Worm (Caenorhabditis elegans) whole organism, L4 larva: Measurements from ENCODE around the gene F13D12.3.

Experiments used
- D1046.2 ChIP-seq: fragments of 200-800 bp; sonication (Bioruptor generic); IDR thresholded peaks from 2 replicates; pipeline ENCODE4 v1.3.6; 2022; ENCODE audit warnings: missing genetic modification characterization, missing compliant biosample characterization
- F26F4.8 ChIP-seq: fragments of 200-800 bp; sonication (Bioruptor generic); conservative IDR thresholded peaks from 2 replicates; pipeline ENCODE4 v1.3.6; 2022; ENCODE audit warnings: missing genetic modification characterization, missing compliant biosample characterization
- R02D3.7 ChIP-seq: fragments of 150-350 bp; sonication (generic microtip); optimal IDR thresholded peaks from 3 replicates; lab custom pipeline; 2014; ENCODE audit warnings: missing biosample characterization, missing genetic modification characterization
- T20F7.1 ChIP-seq: fragments of 200-800 bp; sonication (Bioruptor generic); optimal IDR thresholded peaks from 2 replicates; lab custom pipeline; 2018; ENCODE audit warnings: mild to moderate bottlenecking, missing genetic modification characterization, missing compliant biosample characterization
- T26A8.4 ChIP-seq: fragments of 200-800 bp; sonication (Bioruptor generic); IDR thresholded peaks from 2 replicates; pipeline ENCODE4 v1.3.6; 2022; ENCODE audit warnings: missing genetic modification characterization, missing compliant biosample characterization
- Y105C5A.15 ChIP-seq: fragments of 200-800 bp; sonication (Bioruptor generic); IDR thresholded peaks from 2 replicates; pipeline ENCODE4 v1.3.6; 2022; ENCODE audit warnings: missing genetic modification characterization, missing compliant biosample characterization
- Y5F2A.4 ChIP-seq: fragments of 200-800 bp; sonication (Bioruptor generic); optimal IDR thresholded peaks from 2 replicates; lab custom pipeline; 2018; ENCODE audit warnings: mild to moderate bottlenecking, missing genetic modification characterization, missing compliant biosample characterization
- Y75B8A.6 ChIP-seq: fragments of 200-800 bp; sonication (Bioruptor generic); IDR thresholded peaks from 2 replicates; pipeline ENCODE4 v1.3.6; 2022; ENCODE audit warnings: missing genetic modification reagents, missing genetic modification characterization, missing compliant biosample characterization
- aha-1 ChIP-seq: fragments of 150-350 bp; peaks from one replicate; lab custom pipeline; 2014; ENCODE audit warnings: missing biosample characterization, missing genetic modification characterization
- ama-1 ChIP-seq: fragments of 150-350 bp; optimal IDR thresholded peaks from 2 replicates; lab custom pipeline; 2014; ENCODE audit warnings: inconsistent platforms, mixed read lengths
- ceh-20 ChIP-seq: fragments of 200-800 bp; sonication (Bioruptor generic); IDR thresholded peaks from 2 replicates; pipeline ENCODE4 v1.3.6; 2022; ENCODE audit warnings: missing genetic modification reagents, missing genetic modification characterization, missing compliant biosample characterization
- ceh-28 ChIP-seq: fragments of 150-350 bp; optimal IDR thresholded peaks from 2 replicates; lab custom pipeline; 2014; ENCODE audit warnings: missing biosample characterization, missing genetic modification reagents, missing genetic modification characterization
- ctbp-1 ChIP-seq: fragments of 200-800 bp; sonication (Bioruptor generic); IDR thresholded peaks from 2 replicates; pipeline ENCODE4 v1.3.6; 2022; ENCODE audit warnings: missing genetic modification reagents, missing genetic modification characterization, missing compliant biosample characterization
- dmd-6 ChIP-seq: fragments of 200-800 bp; sonication (Bioruptor generic); IDR thresholded peaks from 2 replicates; pipeline ENCODE4 v1.3.6; 2022; ENCODE audit warnings: missing genetic modification reagents, missing genetic modification characterization, missing compliant biosample characterization
- dve-1 ChIP-seq: sonication (generic microtip); optimal IDR thresholded peaks from 2 replicates; lab custom pipeline; 2017; ENCODE audit warnings: antibody characterized with exemption, mild to moderate bottlenecking, missing genetic modification characterization, missing compliant biosample characterization; ENCODE audit not compliant: insufficient read depth
- fkh-10 ChIP-seq: fragments of 150-350 bp; optimal IDR thresholded peaks from 2 replicates; lab custom pipeline; 2014; ENCODE audit warnings: missing biosample characterization, missing genetic modification reagents, missing genetic modification characterization
- jun-1 ChIP-seq: fragments of 150-350 bp; optimal IDR thresholded peaks from 2 replicates; lab custom pipeline; 2014; ENCODE audit warnings: missing biosample characterization, missing genetic modification reagents, missing genetic modification characterization
- lim-7 ChIP-seq: fragments of 200-800 bp; sonication (Bioruptor generic); IDR thresholded peaks from 2 replicates; pipeline ENCODE4 v1.3.6; 2022; ENCODE audit warnings: missing genetic modification characterization, missing compliant biosample characterization
- madf-5 ChIP-seq, 2 experiments: fragments of 200-800 bp; sonication (Bioruptor generic); IDR thresholded peaks; 2 replicates each; pipeline ENCODE4 v1.3.6; 2022; ENCODE audit warnings: missing compliant biosample characterization in 2 of 2, missing genetic modification characterization in 2 of 2
- madf-9 ChIP-seq: fragments of 200-800 bp; sonication (Bioruptor generic); conservative IDR thresholded peaks from 2 replicates; pipeline ENCODE4 v1.3.6; 2022; ENCODE audit warnings: missing genetic modification reagents, missing genetic modification characterization, missing compliant biosample characterization
- mdl-1 ChIP-seq, 2 experiments: fragments of 150-350 bp in 1 of 2; sonication (generic microtip) in 1 of 2; optimal IDR thresholded peaks; 2 replicates each; lab custom pipeline; 2014 to 2017; ENCODE audit warnings: missing biosample characterization in 2 of 2, missing genetic modification characterization in 2 of 2
- mep-1 ChIP-seq: fragments of 150-350 bp; sonication (generic microtip); optimal IDR thresholded peaks from 3 replicates; lab custom pipeline; 2014; ENCODE audit warnings: missing biosample characterization, missing genetic modification characterization
- mxl-2 ChIP-seq: fragments of 200-800 bp; sonication (Bioruptor generic); conservative IDR thresholded peaks from 2 replicates; pipeline ENCODE4 v1.3.6; 2022; ENCODE audit warnings: missing genetic modification reagents, missing genetic modification characterization, missing compliant biosample characterization
- mxl-3 ChIP-seq: fragments of 200-800 bp; sonication (Bioruptor generic); optimal IDR thresholded peaks from 2 replicates; lab custom pipeline; 2018; ENCODE audit warnings: mild to moderate bottlenecking, missing genetic modification characterization, missing compliant biosample characterization
- nhr-102 ChIP-seq: sonication (generic microtip); optimal IDR thresholded peaks from 2 replicates; lab custom pipeline; 2016; ENCODE audit warnings: mild to moderate bottlenecking, missing genetic modification characterization, moderate library complexity, missing compliant biosample characterization
- nhr-11 ChIP-seq: fragments of 150-350 bp; optimal IDR thresholded peaks from 2 replicates; lab custom pipeline; 2014; ENCODE audit warnings: missing biosample characterization, missing genetic modification characterization
- nhr-42 ChIP-seq: fragments of 200-800 bp; sonication (Bioruptor generic); IDR thresholded peaks from 2 replicates; pipeline ENCODE4 v1.3.6; 2022; ENCODE audit warnings: missing genetic modification characterization, missing compliant biosample characterization
- nhr-6 ChIP-seq: fragments of 150-350 bp; optimal IDR thresholded peaks from 2 replicates; lab custom pipeline; 2014; ENCODE audit warnings: missing biosample characterization, missing genetic modification characterization
- nhr-77 ChIP-seq: fragments of 150-350 bp; optimal IDR thresholded peaks from 2 replicates; lab custom pipeline; 2014; ENCODE audit warnings: missing biosample characterization, missing genetic modification characterization
- pha-4 ChIP-seq, 2 experiments: fragments of 150-350 bp in 1 of 2; fragments of 200-800 bp in 1 of 2; sonication (Bioruptor generic) in 1 of 2; IDR thresholded peaks in 1 of 2; optimal IDR thresholded peaks in 1 of 2; 2 replicates each; pipeline versions ENCODE4 v1.3.6 to Lab custom; 2014 to 2022; ENCODE audit warnings: missing genetic modification characterization in 2 of 2, missing genetic modification reagents in 2 of 2, missing biosample characterization in 1 of 2, missing compliant biosample characterization in 1 of 2
- php-3 ChIP-seq: fragments of 200-800 bp; sonication (Bioruptor generic); IDR thresholded peaks from 2 replicates; pipeline ENCODE4 v1.3.6; 2022; ENCODE audit warnings: missing genetic modification reagents, missing genetic modification characterization, missing compliant biosample characterization
- pqm-1 ChIP-seq: sonication (generic microtip); optimal IDR thresholded peaks from 2 replicates; lab custom pipeline; 2017; ENCODE audit warnings: missing biosample characterization, missing genetic modification characterization
- sdz-12 ChIP-seq: fragments of 200-800 bp; sonication (Bioruptor generic); optimal IDR thresholded peaks from 2 replicates; lab custom pipeline; 2018; ENCODE audit warnings: mild to moderate bottlenecking, missing genetic modification characterization, missing compliant biosample characterization
- set-16 ChIP-seq: fragments of 200-800 bp; sonication (Bioruptor generic); IDR thresholded peaks from 2 replicates; pipeline ENCODE4 v1.3.6; 2022; ENCODE audit warnings: missing genetic modification reagents, missing genetic modification characterization, missing compliant biosample characterization
- skn-1 ChIP-seq: fragments of 150-350 bp; optimal IDR thresholded peaks from 2 replicates; lab custom pipeline; 2014; ENCODE audit warnings: missing biosample characterization, missing genetic modification characterization
- snpc-1.2 ChIP-seq: fragments of 200-800 bp; sonication (Bioruptor generic); IDR thresholded peaks from 2 replicates; pipeline ENCODE4 v1.3.6; 2022; ENCODE audit warnings: missing genetic modification reagents, missing genetic modification characterization, missing compliant biosample characterization
- spr-1 ChIP-seq: sonication (generic microtip); optimal IDR thresholded peaks from 2 replicates; lab custom pipeline; 2016; ENCODE audit warnings: mild to moderate bottlenecking, missing genetic modification characterization, missing compliant biosample characterization
- spr-3 ChIP-seq: fragments of 200-800 bp; sonication (Bioruptor generic); optimal IDR thresholded peaks from 2 replicates; lab custom pipeline; 2018; ENCODE audit warnings: mild to moderate bottlenecking, missing genetic modification characterization, missing compliant biosample characterization
- unc-62 ChIP-seq, 3 experiments: fragments of 150-350 bp in 1 of 3; sonication (generic microtip); optimal IDR thresholded peaks in 2 of 3; peaks in 1 of 3; 1 replicate in 1 of 3; 2 replicates in 2 of 3; lab custom pipeline; 2014 to 2017; ENCODE audit warnings: missing biosample characterization in 3 of 3, missing genetic modification characterization in 3 of 3, missing genetic modification reagents in 3 of 3, missing genotype in 1 of 3
- zfp-3 ChIP-seq: fragments of 200-800 bp; sonication (Bioruptor generic); conservative IDR thresholded peaks from 2 replicates; pipeline ENCODE4 v1.3.6; 2022; ENCODE audit warnings: missing genetic modification reagents, missing genetic modification characterization, missing compliant biosample characterization
- zip-11 ChIP-seq: fragments of 200-800 bp; sonication (Bioruptor generic); IDR thresholded peaks from 2 replicates; pipeline ENCODE4 v1.3.6; 2022; ENCODE audit warnings: missing genetic modification characterization, missing compliant biosample characterization

The F13D12.3 gene

ce11 chrII:11728545-11729105, 8.4 kb downstream of the F13D12.3 start, which contains the start of gene alh-8 (continued):
- TF ChIP-seq lim-7 (GFP tag; lab: Robert Waterston, UW): no peak
- TF ChIP-seq nhr-102: peak; percentile 19
- no peak for TF ChIP-seq madf-5 (GFP tag; IDR thresholded peaks at IDR 0.05; lab: Robert Waterston, UW)
- no peak for TF ChIP-seq mxl-2 (GFP tag; lab: Robert Waterston, UW)
- no peak for TF ChIP-seq zfp-3 (GFP tag; lab: Robert Waterston, UW)
- no peak for TF ChIP-seq sdz-12 (GFP tag; lab: Kevin White, UChicago)
- TF ChIP-seq ama-1 (lab: Kevin White, UChicago): peak; percentile 64
- TF ChIP-seq F26F4.8 (GFP tag; lab: Robert Waterston, UW): no peak
- no peak for TF ChIP-seq R02D3.7
- peak; percentile 70 for TF ChIP-seq nhr-11 (tag; lab: Kevin White, UChicago)
- peak; percentile 57 for TF ChIP-seq pqm-1 (tag; lab: Kevin White, UChicago)
- peak; percentile 96 for TF ChIP-seq mxl-3 (GFP tag; lab: Kevin White, UChicago)
- no peak for TF ChIP-seq ceh-28 (tag; lab: Kevin White, UChicago)
- no peak for TF ChIP-seq zip-11 (GFP tag; lab: Robert Waterston, UW)
- no peak for TF ChIP-seq ceh-20 (GFP tag; lab: Robert Waterston, UW)
- TF ChIP-seq Y75B8A.6 (GFP tag; lab: Robert Waterston, UW): 0 out of 2 replicates have a peak, but pooled peaks have one; percentile 48
- peak; percentile 70 for TF ChIP-seq T20F7.1
- peak; percentile 84 to 98 for TF ChIP-seq mdl-1 (tag; optimal IDR thresholded peaks at IDR 0.05; lab: Kevin White, UChicago)
- no peak for TF ChIP-seq ctbp-1 (GFP tag; lab: Robert Waterston, UW)
- no peak for TF ChIP-seq Y5F2A.4 (GFP tag; lab: Kevin White, UChicago)
- TF ChIP-seq php-3 (GFP tag; lab: Robert Waterston, UW): 0 out of 2 replicates have a peak, but pooled peaks have one; percentile 41
- no peak for TF ChIP-seq nhr-42 (GFP tag; lab: Robert Waterston, UW)
- TF ChIP-seq dmd-6: peak; percentile 87
- TF ChIP-seq mep-1 (tag; lab: Kevin White, UChicago): peak; percentile 48
- TF ChIP-seq dve-1: peak; percentile 79
- TF ChIP-seq skn-1 (tag; lab: Kevin White, UChicago): no peak
- TF ChIP-seq spr-3: peak; percentile 56
- TF ChIP-seq nhr-6: no peak
- TF ChIP-seq pha-4 (GFP tag; IDR thresholded peaks at IDR 0.05; lab: Robert Waterston, UW): peak; percentile 56; the same call in 1 of the 2 replicates
- no peak for TF ChIP-seq pha-4 (tag; optimal IDR thresholded peaks at IDR 0.05; lab: Kevin White, UChicago)
- TF ChIP-seq jun-1: no peak
- TF ChIP-seq T26A8.4: 0 out of 2 replicates have a peak, but pooled peaks have one; percentile 10
- TF ChIP-seq nhr-77: peak; percentile 43
- TF ChIP-seq spr-1 (tag; lab: Kevin White, UChicago): no peak
- TF ChIP-seq, all 104 proteins: peak for 30

ce11 chrII:11729757-11730535, 9.7 kb downstream of the F13D12.3 start:
- TF ChIP-seq Y105C5A.15 (GFP tag; lab: Robert Waterston, UW): no peak
- peak; percentile 96 for TF ChIP-seq aha-1 (tag; lab: Kevin White, UChicago)
- no peak for TF ChIP-seq fkh-10 (GFP tag; lab: Kevin White, UChicago)
- TF ChIP-seq unc-62 (GFP tag; optimal IDR thresholded peaks at IDR 0.05 in 1 of 2; lab: Kevin White, UChicago): peak in 1 of 2 experiments; percentile 69
- TF ChIP-seq unc-62 (tag; optimal IDR thresholded peaks at IDR 0.05; lab: Kevin White, UChicago): no peak
- TF ChIP-seq snpc-1.2 (GFP tag; lab: Robert Waterston, UW): no peak
- no peak for TF ChIP-seq php-3 (GFP tag; lab: Robert Waterston, UW)
- TF ChIP-seq madf-9: no peak
- TF ChIP-seq D1046.2 (GFP tag; lab: Robert Waterston, UW): 0 out of 2 replicates have a peak, but pooled peaks have one; percentile 33
- TF ChIP-seq set-16 (GFP tag; lab: Robert Waterston, UW): peak; percentile 94
- no peak for TF ChIP-seq ama-1 (lab: Kevin White, UChicago)
- TF ChIP-seq, all 104 proteins: peak for 4
